Worm (Caenorhabditis elegans) whole organism, early embryonic: ENCODE measurements around the gene kxd-1.
A peak's percentile ranks its signal among the peaks of the same experiment; 100 is the strongest.

Source experiments
- B0310.2 ChIP-seq: sonication (generic microtip); optimal IDR thresholded peaks from 2 replicates; lab custom pipeline; 2016; ENCODE audit warnings: mild to moderate bottlenecking, missing genetic modification characterization, missing compliant biosample characterization
- F13C5.2 ChIP-seq: sonication (generic microtip); optimal IDR thresholded peaks from 2 replicates; lab custom pipeline; 2017; ENCODE audit warnings: mild to moderate bottlenecking, missing genetic modification characterization, inconsistent platforms, missing compliant biosample characterization
- aly-1 ChIP-seq: sonication (generic microtip); optimal IDR thresholded peaks from 2 replicates; lab custom pipeline; 2016; ENCODE audit warnings: missing genetic modification characterization, missing compliant biosample characterization
- ama-1 ChIP-seq: fragments of 150-350 bp; optimal IDR thresholded peaks from 2 replicates; lab custom pipeline; 2014
- ceh-13 ChIP-seq: fragments of 200-800 bp; sonication (Bioruptor generic); optimal IDR thresholded peaks from 2 replicates; lab custom pipeline; 2018; ENCODE audit warnings: mild to moderate bottlenecking, missing genetic modification characterization, missing compliant biosample characterization
- ceh-36 ChIP-seq: sonication (generic microtip); optimal IDR thresholded peaks from 2 replicates; lab custom pipeline; 2016; ENCODE audit warnings: missing genetic modification characterization, inconsistent platforms, missing compliant biosample characterization
- ets-7 ChIP-seq: sonication (generic microtip); optimal IDR thresholded peaks from 2 replicates; lab custom pipeline; 2016; ENCODE audit warnings: missing genotype, missing genetic modification characterization, missing compliant biosample characterization
- flt-1 ChIP-seq: fragments of 200-800 bp; sonication (Bioruptor generic); IDR thresholded peaks from 2 replicates; pipeline ENCODE4 v1.3.6; 2022; ENCODE audit warnings: missing genetic modification characterization, missing compliant biosample characterization
- hmbx-1 ChIP-seq: sonication (generic microtip); optimal IDR thresholded peaks from 2 replicates; lab custom pipeline; 2016; ENCODE audit warnings: mild to moderate bottlenecking, missing genetic modification characterization, missing compliant biosample characterization
- hmg-4 ChIP-seq: fragments of 200-800 bp; sonication (Bioruptor generic); optimal IDR thresholded peaks from 2 replicates; lab custom pipeline; 2018; ENCODE audit warnings: mild to moderate bottlenecking, missing genetic modification characterization, missing compliant biosample characterization
- hnd-1 ChIP-seq: sonication (generic microtip); optimal IDR thresholded peaks from 2 replicates; lab custom pipeline; 2016; ENCODE audit warnings: missing genetic modification characterization, missing compliant biosample characterization
- pes-1 ChIP-seq: fragments of 200-800 bp; sonication (Bioruptor generic); IDR thresholded peaks from 2 replicates; pipeline ENCODE4 v1.3.6; 2022; ENCODE audit warnings: missing genetic modification reagents, missing genetic modification characterization, missing compliant biosample characterization
- scrt-1 ChIP-seq: fragments of 200-800 bp; sonication (Bioruptor generic); IDR thresholded peaks from 2 replicates; pipeline ENCODE4 v1.3.6; 2022; ENCODE audit warnings: missing genetic modification characterization, missing compliant biosample characterization
- sea-1 ChIP-seq: fragments of 200-800 bp; sonication (Bioruptor generic); conservative IDR thresholded peaks from 2 replicates; pipeline ENCODE4 v1.3.6; 2022; ENCODE audit warnings: missing genetic modification characterization, missing compliant biosample characterization
- tbx-11 ChIP-seq: fragments of 200-800 bp; sonication (Bioruptor generic); IDR thresholded peaks from 2 replicates; pipeline ENCODE4 v1.3.6; 2022; ENCODE audit warnings: missing genetic modification characterization, missing compliant biosample characterization
- tbx-37 ChIP-seq: fragments of 200-800 bp; sonication (Bioruptor generic); conservative IDR thresholded peaks from 2 replicates; pipeline ENCODE4 v1.3.6; 2022; ENCODE audit warnings: missing genetic modification reagents, missing genetic modification characterization, missing compliant biosample characterization
- tra-4 ChIP-seq: sonication (generic microtip); optimal IDR thresholded peaks from 2 replicates; lab custom pipeline; 2017; ENCODE audit warnings: missing genetic modification characterization, missing compliant biosample characterization

Gene kxd-1

ce11 chrV:7196037-7196436, 25.2 kb upstream of the kxd-1 start, which contains the start of gene attf-2:
attf-2 (minus strand) TSS chrV:7196137.
- TF ChIP-seq tra-4 (tag; lab: Kevin White, UChicago) (no peak), tbx-37 (no peak), scrt-1 (GFP tag; lab: Robert Waterston, UW) (no peak), ceh-36 (tag; lab: Kevin White, UChicago) (no peak)

- TF ChIP-seq flt-1 (GFP tag; lab: Robert Waterston, UW) (0 out of 2 replicates have a peak, but pooled peaks have one; percentile 12), aly-1 (tag; lab: Kevin White, UChicago) (no peak), F13C5.2 (tag; lab: Kevin White, UChicago) (peak; percentile 59), hmg-4 (GFP tag; lab: Kevin White, UChicago) (peak; percentile 19)
Observed at ce11 chrV:7196498-7196966, 24.7 kb upstream of the kxd-1 start, which contains the start of gene F09G2.2. F09G2.2 (plus strand) TSS chrV:7196916.

DNA sequence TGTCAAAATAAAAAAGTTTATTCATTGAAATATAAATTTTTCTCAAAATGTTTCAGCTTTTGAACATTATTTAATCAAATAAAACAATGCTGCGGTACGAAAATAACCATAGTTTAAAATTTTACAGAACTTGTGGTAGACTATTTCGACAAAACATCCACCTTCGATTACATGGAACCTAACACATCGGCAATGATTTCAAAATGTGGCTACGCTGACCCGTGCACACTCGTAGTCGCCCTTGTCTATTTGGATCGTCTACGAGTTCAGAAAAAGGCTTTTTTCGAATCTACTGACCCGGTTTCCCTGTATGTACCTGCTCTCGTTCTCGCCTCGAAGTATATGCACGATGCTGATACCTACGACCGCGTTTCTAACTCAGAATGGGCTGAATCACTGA, 24.2 kb upstream of the kxd-1 start:
- TF ChIP-seq F13C5.2 (tag; lab: Kevin White, UChicago), result no peak
- TF ChIP-seq scrt-1 (GFP tag; lab: Robert Waterston, UW), result no peak
- no peak for TF ChIP-seq tbx-37
- TF ChIP-seq hnd-1 (tag; lab: Kevin White, UChicago), result no peak
- no peak for TF ChIP-seq ceh-13
- TF ChIP-seq sea-1, result no peak
- no peak for TF ChIP-seq ama-1 (lab: Kevin White, UChicago)
- no peak for TF ChIP-seq tbx-11 (GFP tag; lab: Robert Waterston, UW)
- TF ChIP-seq ets-7, result no peak
- no peak for TF ChIP-seq flt-1 (GFP tag; lab: Robert Waterston, UW)
- TF ChIP-seq hmg-4 (GFP tag; lab: Kevin White, UChicago), result no peak
- no peak for TF ChIP-seq hmbx-1 (tag; lab: Kevin White, UChicago)
- no peak for TF ChIP-seq B0310.2
- no peak for TF ChIP-seq pes-1 (GFP tag; lab: Robert Waterston, UW)
- no peak for TF ChIP-seq tra-4 (tag; lab: Kevin White, UChicago)
- TF ChIP-seq aly-1 (tag; lab: Kevin White, UChicago), result no peak
- TF ChIP-seq ceh-36 (tag; lab: Kevin White, UChicago), result no peak

- TF ChIP-seq ama-1 (lab: Kevin White, UChicago), result peak; percentile 21
- TF ChIP-seq F13C5.2 (tag; lab: Kevin White, UChicago), result no peak
Observed at ce11 chrV:7198403-7198802, 22.9 kb upstream of the kxd-1 start.

- no peak for TF ChIP-seq hnd-1 (tag; lab: Kevin White, UChicago)
- TF ChIP-seq tbx-37, result no peak
- TF ChIP-seq hmg-4 (GFP tag; lab: Kevin White, UChicago), result no peak
- no peak for TF ChIP-seq pes-1 (GFP tag; lab: Robert Waterston, UW)
- TF ChIP-seq tra-4 (tag; lab: Kevin White, UChicago), result no peak
- TF ChIP-seq scrt-1 (GFP tag; lab: Robert Waterston, UW), result no peak
- no peak for TF ChIP-seq ets-7
- TF ChIP-seq aly-1 (tag; lab: Kevin White, UChicago), result no peak
- no peak for TF ChIP-seq flt-1 (GFP tag; lab: Robert Waterston, UW)
Observed at ce11 chrV:7199077-7199476, 22.2 kb upstream of the kxd-1 start.

ce11 chrV:7199932-7200331, 21.3 kb upstream of the kxd-1 start, which contains the start of gene F09G2.1:
F09G2.1 (plus strand) TSS chrV:7200232.
- TF ChIP-seq aly-1 (tag; lab: Kevin White, UChicago), result no peak
- no peak for TF ChIP-seq B0310.2
- no peak for TF ChIP-seq hmg-4 (GFP tag; lab: Kevin White, UChicago)
- TF ChIP-seq ets-7, result no peak
- TF ChIP-seq pes-1 (GFP tag; lab: Robert Waterston, UW), result no peak
- TF ChIP-seq ama-1 (lab: Kevin White, UChicago), result no peak
- TF ChIP-seq tra-4 (tag; lab: Kevin White, UChicago), result no peak
- no peak for TF ChIP-seq scrt-1 (GFP tag; lab: Robert Waterston, UW)
- TF ChIP-seq F13C5.2 (tag; lab: Kevin White, UChicago), result no peak
- TF ChIP-seq flt-1 (GFP tag; lab: Robert Waterston, UW), result no peak
- no peak for TF ChIP-seq hmbx-1 (tag; lab: Kevin White, UChicago)
- no peak for TF ChIP-seq tbx-37
- TF ChIP-seq ceh-13, result no peak
- TF ChIP-seq ceh-36 (tag; lab: Kevin White, UChicago), result no peak
- no peak for TF ChIP-seq sea-1
- no peak for TF ChIP-seq hnd-1 (tag; lab: Kevin White, UChicago)

- no peak for TF ChIP-seq tbx-11 (GFP tag; lab: Robert Waterston, UW)
- TF ChIP-seq ceh-13, result no peak
- TF ChIP-seq flt-1 (GFP tag; lab: Robert Waterston, UW), result no peak
- TF ChIP-seq ceh-36 (tag; lab: Kevin White, UChicago), result no peak
- no peak for TF ChIP-seq tbx-37
- TF ChIP-seq ama-1 (lab: Kevin White, UChicago), result no peak
- no peak for TF ChIP-seq hmbx-1 (tag; lab: Kevin White, UChicago)
- no peak for TF ChIP-seq scrt-1 (GFP tag; lab: Robert Waterston, UW)
- TF ChIP-seq ets-7, result no peak
Observed at ce11 chrV:7201353-7201752, 19.9 kb upstream of the kxd-1 start.

- TF ChIP-seq tbx-37 (no peak), sea-1 (no peak), ceh-36 (tag; lab: Kevin White, UChicago) (no peak), tbx-11 (GFP tag; lab: Robert Waterston, UW) (no peak), tra-4 (tag; lab: Kevin White, UChicago) (no peak), hmbx-1 (tag; lab: Kevin White, UChicago) (no peak), flt-1 (GFP tag; lab: Robert Waterston, UW) (no peak), pes-1 (GFP tag; lab: Robert Waterston, UW) (no peak), hnd-1 (tag; lab: Kevin White, UChicago) (no peak), ets-7 (no peak), B0310.2 (no peak), aly-1 (tag; lab: Kevin White, UChicago) (no peak), F13C5.2 (tag; lab: Kevin White, UChicago) (no peak), scrt-1 (GFP tag; lab: Robert Waterston, UW) (no peak), ceh-13 (no peak), hmg-4 (GFP tag; lab: Kevin White, UChicago) (no peak), ama-1 (lab: Kevin White, UChicago) (no peak)
Observed at ce11 chrV:7209001-7209400, 12.3 kb upstream of the kxd-1 start.
